Fruit fly (Drosophila melanogaster): ENCODE data around the gene Seipin.

dm6 chrX:2642484-2643379, 23.1 kb downstream of the Seipin start:
- TF ChIP-seq CTCF (optimal IDR thresholded peaks at IDR 0.05): no peak
- TF ChIP-seq CG8478 (optimal IDR thresholded peaks at IDR 0.05): no peak

All from S2 (cell line).